Worm (Caenorhabditis elegans) whole organism, mixed stage, embryonic: ENCODE results near the gene C05D12.5.

ENCODE experiments used
- ceh-39 ChIP-seq: fragments of 150-350 bp; optimal IDR thresholded peaks from 2 replicates; lab custom pipeline; 2014; ENCODE audit warnings: missing biosample characterization, missing genetic modification characterization
- flh-1 ChIP-seq: fragments of 200-800 bp; sonication (Bioruptor generic); optimal IDR thresholded peaks from 2 replicates; lab custom pipeline; 2018; ENCODE audit warnings: mild to moderate bottlenecking, missing genetic modification characterization, moderate library complexity, missing compliant biosample characterization
- lin-13 ChIP-seq: fragments of 150-350 bp; optimal IDR thresholded peaks from 2 replicates; lab custom pipeline; 2014; ENCODE audit warnings: missing biosample characterization, missing genetic modification characterization
- nhr-237 ChIP-seq: fragments of 150-350 bp; optimal IDR thresholded peaks from 2 replicates; lab custom pipeline; 2014; ENCODE audit warnings: missing biosample characterization, missing genetic modification characterization
- nhr-28 ChIP-seq: fragments of 150-350 bp; optimal IDR thresholded peaks from 2 replicates; lab custom pipeline; 2014; ENCODE audit warnings: missing biosample characterization, missing genetic modification characterization
- snpc-4 ChIP-seq: fragments of 150-350 bp; optimal IDR thresholded peaks from 2 replicates; lab custom pipeline; 2014; ENCODE audit warnings: missing biosample characterization, missing genetic modification characterization
- unc-62 ChIP-seq: fragments of 150-350 bp; optimal IDR thresholded peaks from 2 replicates; lab custom pipeline; 2014; ENCODE audit warnings: missing biosample characterization, missing genetic modification reagents, missing genetic modification characterization
- zip-8 ChIP-seq: fragments of 150-350 bp; optimal IDR thresholded peaks from 2 replicates; lab custom pipeline; 2014; ENCODE audit warnings: missing biosample characterization, missing genetic modification characterization

DNA sequence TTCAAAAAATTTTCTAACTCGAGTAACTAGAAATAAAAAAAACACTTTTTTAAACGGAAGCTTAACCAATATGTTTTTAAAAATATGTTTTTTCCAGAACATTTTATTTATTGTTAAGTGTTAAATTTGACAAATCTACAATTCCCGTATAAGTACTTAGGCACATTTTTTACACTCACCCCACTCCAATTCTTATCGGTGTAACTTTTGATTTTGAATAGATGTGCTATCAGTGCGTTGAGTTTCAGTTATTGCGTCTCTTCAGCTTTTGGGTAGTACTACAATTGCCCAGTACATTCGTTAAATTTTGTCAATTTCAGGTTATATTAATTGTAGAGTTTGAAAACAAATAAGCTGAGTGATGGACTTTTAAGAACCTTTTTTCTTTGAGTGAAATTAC lies 10.0 kb upstream of the C05D12.5 start:
- TF ChIP-seq flh-1 (GFP tag; lab: Kevin White, UChicago): no peak
- TF ChIP-seq zip-8: no peak
- no peak for TF ChIP-seq snpc-4
- no peak for TF ChIP-seq unc-62 (GFP tag; lab: Kevin White, UChicago)
- no peak for TF ChIP-seq nhr-28
- TF ChIP-seq nhr-237 (tag; lab: Kevin White, UChicago): no peak
- TF ChIP-seq ceh-39 (tag; lab: Kevin White, UChicago): no peak
- TF ChIP-seq lin-13: no peak
